Fruit fly (Drosophila melanogaster) whole organism, embryonic: ENCODE results near the gene AstC-R2.

Experiments used
- Abd-B ChIP-seq: fragments of 200-800 bp; sonication (Bioruptor generic); optimal IDR thresholded peaks from 2 replicates; lab custom pipeline; 2018; ENCODE audit warnings: missing biosample characterization, mild to moderate bottlenecking, missing genetic modification characterization, moderate library complexity
- CG1024 ChIP-seq: fragments of 200-800 bp; sonication (Bioruptor generic); IDR thresholded peaks from 2 replicates; pipeline ENCODE4 v1.3.6; 2022; ENCODE audit warnings: missing biosample characterization, missing genetic modification characterization
- CG13287 ChIP-seq: fragments of 200-800 bp; sonication (Bioruptor generic); IDR thresholded peaks from 2 replicates; pipeline ENCODE4 v1.3.6; 2022; ENCODE audit warnings: missing biosample characterization, missing genetic modification characterization; ENCODE audit not compliant: partially characterized antibody
- CG16815 ChIP-seq: fragments of 200-800 bp; sonication (Bioruptor generic); optimal IDR thresholded peaks from 3 replicates; lab custom pipeline; 2017; ENCODE audit warnings: missing biosample characterization, mild to moderate bottlenecking, missing genetic modification characterization
- CG17361 ChIP-seq: fragments of 200-800 bp; sonication (Bioruptor generic); IDR thresholded peaks from 3 replicates; pipeline ENCODE4 v1.3.6; 2022; ENCODE audit warnings: missing biosample characterization, missing genetic modification characterization
- CG17612 ChIP-seq: fragments of 200-800 bp; sonication (Bioruptor generic); IDR thresholded peaks from 2 replicates; pipeline ENCODE4 v1.3.6; 2022; ENCODE audit warnings: missing biosample characterization, missing genetic modification characterization
- CG18476 ChIP-seq: fragments of 200-800 bp; sonication (Bioruptor generic); optimal IDR thresholded peaks from 2 replicates; lab custom pipeline; 2016; ENCODE audit warnings: missing biosample characterization, mild to moderate bottlenecking, missing genetic modification characterization
- CG30020 ChIP-seq: fragments of 200-800 bp; optimal IDR thresholded peaks from 2 replicates; lab custom pipeline; 2019; ENCODE audit warnings: missing biosample characterization, mild to moderate bottlenecking, missing genetic modification characterization, moderate library complexity
- CG3163 ChIP-seq: fragments of 200-800 bp; sonication (Bioruptor generic); optimal IDR thresholded peaks from 3 replicates; lab custom pipeline; 2016; ENCODE audit warnings: missing biosample characterization, missing genetic modification characterization
- CG5180 ChIP-seq: fragments of 200-800 bp; sonication (Bioruptor generic); optimal IDR thresholded peaks from 3 replicates; lab custom pipeline; 2017; ENCODE audit warnings: missing biosample characterization, missing genetic modification characterization, mild to moderate bottlenecking, moderate library complexity, missing genetic modification reagents
- CG6272 ChIP-seq: fragments of 200-800 bp; sonication (Bioruptor generic); IDR thresholded peaks from 2 replicates; pipeline ENCODE4 v1.3.6; 2022; ENCODE audit warnings: missing biosample characterization, missing genetic modification characterization
- CG7357 ChIP-seq: fragments of 200-800 bp; sonication (Bioruptor generic); IDR thresholded peaks from 3 replicates; pipeline ENCODE4 v1.3.6; 2022; ENCODE audit warnings: missing biosample characterization, missing genetic modification characterization
- CG8478 ChIP-seq: fragments of >200 bp; optimal IDR thresholded peaks from 2 replicates; lab custom pipeline; 2018
- CG9727 ChIP-seq: fragments of 200-800 bp; sonication (Bioruptor generic); optimal IDR thresholded peaks from 3 replicates; lab custom pipeline; 2017; ENCODE audit warnings: missing biosample characterization, mild to moderate bottlenecking, missing genetic modification characterization
- D19B ChIP-seq: fragments of 200-800 bp; sonication (Bioruptor generic); optimal IDR thresholded peaks from 2 replicates; lab custom pipeline; 2017; ENCODE audit warnings: missing biosample characterization, mild to moderate bottlenecking, missing genetic modification characterization
- Eip74EF ChIP-seq, 2 experiments: fragments of 200-800 bp in 1 of 2; fragments of >200 bp in 1 of 2; sonication (Bioruptor generic) in 1 of 2; optimal IDR thresholded peaks; 2 replicates each; lab custom pipeline; 2017 to 2019; ENCODE audit warnings: missing biosample characterization in 2 of 2, missing genetic modification characterization in 2 of 2, mild to moderate bottlenecking in 1 of 2, moderate library complexity in 1 of 2
- Fer1 ChIP-seq: fragments of 200-800 bp; sonication (Bioruptor generic); optimal IDR thresholded peaks from 2 replicates; lab custom pipeline; 2017; ENCODE audit warnings: missing biosample characterization, mild to moderate bottlenecking, missing genetic modification characterization
- Gsc ChIP-seq: fragments of 200-800 bp; sonication (Bioruptor generic); IDR thresholded peaks from 2 replicates; pipeline ENCODE4 v1.3.6; 2022; ENCODE audit warnings: missing biosample characterization, missing genetic modification characterization
- Gug ChIP-seq: fragments of 200-800 bp; sonication (Bioruptor generic); IDR thresholded peaks from 4 replicates; pipeline ENCODE4 v1.3.6; 2022; ENCODE audit warnings: missing biosample characterization, missing genetic modification characterization
- H15 ChIP-seq: fragments of 200-800 bp; sonication (Bioruptor generic); IDR thresholded peaks from 3 replicates; pipeline ENCODE4 v1.3.6; 2022; ENCODE audit warnings: missing biosample characterization, missing genetic modification characterization
- Meics ChIP-seq: fragments of 200-800 bp; sonication (Bioruptor generic); optimal IDR thresholded peaks from 2 replicates; lab custom pipeline; 2017; ENCODE audit warnings: missing biosample characterization, mild to moderate bottlenecking, missing genetic modification characterization
- Neu2 ChIP-seq: fragments of 200-800 bp; sonication (Bioruptor generic); optimal IDR thresholded peaks from 3 replicates; lab custom pipeline; 2016; ENCODE audit warnings: missing biosample characterization, missing genetic modification characterization, borderline replicate concordance
- Oaz ChIP-seq: fragments of 200-800 bp; sonication (Bioruptor generic); IDR thresholded peaks from 2 replicates; pipeline ENCODE4 v1.3.6; 2022; ENCODE audit warnings: missing biosample characterization, missing genetic modification characterization
- Rfx ChIP-seq: fragments of 200-800 bp; sonication (Bioruptor generic); IDR thresholded peaks from 2 replicates; pipeline ENCODE4 v1.3.6; 2022; ENCODE audit warnings: missing biosample characterization, missing genetic modification characterization
- Side ChIP-seq: fragments of 200-800 bp; sonication (Bioruptor generic); optimal IDR thresholded peaks from 2 replicates; lab custom pipeline; 2016; ENCODE audit warnings: missing biosample characterization, missing genetic modification characterization
- Ssrp ChIP-seq: fragments of 200-800 bp; sonication (Bioruptor generic); optimal IDR thresholded peaks from 2 replicates; lab custom pipeline; 2018; ENCODE audit warnings: missing biosample characterization, mild to moderate bottlenecking, missing genetic modification characterization, moderate library complexity
- Vsx1 ChIP-seq: fragments of 200-800 bp; sonication (Bioruptor generic); optimal IDR thresholded peaks from 2 replicates; lab custom pipeline; 2017; ENCODE audit warnings: missing biosample characterization, mild to moderate bottlenecking, missing genetic modification characterization, missing genetic modification reagents
- Xrp1 ChIP-seq: fragments of 200-800 bp; sonication (Bioruptor generic); IDR thresholded peaks from 2 replicates; pipeline ENCODE4 v1.3.6; 2022; ENCODE audit warnings: missing biosample characterization, missing genetic modification characterization
- abd-A ChIP-seq: fragments of 200-800 bp; sonication (Bioruptor generic); optimal IDR thresholded peaks from 3 replicates; lab custom pipeline; 2019; ENCODE audit warnings: missing biosample characterization, mild to moderate bottlenecking, missing genetic modification characterization, moderate library complexity
- bab2 ChIP-seq: fragments of 200-800 bp; sonication (Bioruptor generic); optimal IDR thresholded peaks from 2 replicates; lab custom pipeline; 2016; ENCODE audit warnings: missing biosample characterization, missing genetic modification characterization
- bsh ChIP-seq, 2 experiments: fragments of 200-800 bp; sonication (Bioruptor generic); optimal IDR thresholded peaks; 2 replicates each; lab custom pipeline; 2017 to 2018; ENCODE audit warnings: mild to moderate bottlenecking in 2 of 2, missing biosample characterization in 2 of 2, missing genetic modification characterization in 2 of 2, moderate library complexity in 1 of 2
- btn ChIP-seq: fragments of 200-800 bp; sonication (Bioruptor generic); optimal IDR thresholded peaks from 2 replicates; lab custom pipeline; 2016; ENCODE audit warnings: missing biosample characterization, missing genetic modification characterization
- chif ChIP-seq, 2 experiments: fragments of 200-800 bp; sonication (Bioruptor generic); optimal IDR thresholded peaks; 3 replicates each; lab custom pipeline; 2016; ENCODE audit warnings: missing biosample characterization in 2 of 2, missing genetic modification characterization in 2 of 2
- chinmo ChIP-seq: fragments of 200-800 bp; sonication (Bioruptor generic); IDR thresholded peaks from 4 replicates; pipeline ENCODE4 v1.3.6; 2022; ENCODE audit warnings: missing biosample characterization, missing genetic modification characterization; ENCODE audit not compliant: partially characterized antibody
- dysf ChIP-seq: fragments of 200-800 bp; sonication (Bioruptor generic); IDR thresholded peaks from 3 replicates; pipeline ENCODE4 v1.3.6; 2022; ENCODE audit warnings: missing biosample characterization, missing genetic modification characterization
- ems ChIP-seq: fragments of 200-800 bp; sonication (Bioruptor generic); optimal IDR thresholded peaks from 3 replicates; lab custom pipeline; 2016; ENCODE audit warnings: missing biosample characterization, missing genetic modification characterization
- fru ChIP-seq: fragments of >200 bp; optimal IDR thresholded peaks from 2 replicates; lab custom pipeline; 2017
- gem ChIP-seq: fragments of 200-800 bp; sonication (Bioruptor generic); optimal IDR thresholded peaks from 2 replicates; lab custom pipeline; 2019; ENCODE audit warnings: missing biosample characterization, mild to moderate bottlenecking, missing genetic modification characterization, moderate library complexity
- gsb-n ChIP-seq: fragments of 200-800 bp; sonication (Bioruptor generic); optimal IDR thresholded peaks from 3 replicates; lab custom pipeline; 2018; ENCODE audit warnings: missing biosample characterization, mild to moderate bottlenecking, missing genetic modification characterization
- lov ChIP-seq, 2 experiments: fragments of 200-800 bp in 1 of 2; fragments of >200 bp in 1 of 2; sonication (Bioruptor generic) in 1 of 2; IDR thresholded peaks in 1 of 2; optimal IDR thresholded peaks in 1 of 2; 2 replicates in 1 of 2; 3 replicates in 1 of 2; pipeline versions ENCODE4 v1.3.6 to Lab custom; 2017 to 2022; ENCODE audit warnings: missing biosample characterization in 1 of 2, missing genetic modification characterization in 1 of 2
- pzg ChIP-seq: fragments of 200-800 bp; sonication (Bioruptor generic); optimal IDR thresholded peaks from 3 replicates; lab custom pipeline; 2018; ENCODE audit warnings: missing biosample characterization, mild to moderate bottlenecking, missing genetic modification characterization, moderate library complexity
- sd ChIP-seq: fragments of 200-800 bp; sonication (Bioruptor generic); optimal IDR thresholded peaks from 3 replicates; lab custom pipeline; 2018; ENCODE audit warnings: missing biosample characterization, mild to moderate bottlenecking, missing genetic modification characterization, moderate library complexity
- sim ChIP-seq: fragments of 200-800 bp; sonication (Bioruptor generic); IDR thresholded peaks from 2 replicates; pipeline ENCODE4 v1.3.6; 2022; ENCODE audit warnings: missing biosample characterization, missing genetic modification characterization
- sob ChIP-seq: fragments of 200-800 bp; sonication (Bioruptor generic); IDR thresholded peaks from 2 replicates; pipeline ENCODE4 v1.3.6; 2022; ENCODE audit warnings: missing biosample characterization, missing genetic modification characterization
- tin ChIP-seq: fragments of 200-800 bp; sonication (Bioruptor generic); optimal IDR thresholded peaks from 3 replicates; lab custom pipeline; 2016; ENCODE audit warnings: missing biosample characterization, missing genetic modification characterization
- tup ChIP-seq: fragments of 200-800 bp; sonication (Bioruptor generic); optimal IDR thresholded peaks from 2 replicates; lab custom pipeline; 2016; ENCODE audit warnings: missing biosample characterization, mild to moderate bottlenecking, missing genetic modification characterization, moderate library complexity
- unc-4 ChIP-seq: fragments of 200-800 bp; sonication (Bioruptor generic); IDR thresholded peaks from 2 replicates; pipeline ENCODE4 v1.3.6; 2022; ENCODE audit warnings: missing biosample characterization, missing genetic modification characterization; ENCODE audit not compliant: partially characterized antibody
- vfl ChIP-seq: fragments of 200-800 bp; sonication (Bioruptor generic); optimal IDR thresholded peaks from 2 replicates; lab custom pipeline; 2016; ENCODE audit warnings: missing biosample characterization, missing genetic modification characterization
- yki ChIP-seq: fragments of >200 bp; optimal IDR thresholded peaks from 3 replicates; lab custom pipeline; 2018
- z ChIP-seq: fragments of 200-800 bp; sonication (Bioruptor generic); IDR thresholded peaks from 3 replicates; pipeline ENCODE4 v1.3.6; 2022; ENCODE audit warnings: missing biosample characterization, missing genetic modification characterization
- zfh1 ChIP-seq: fragments of 200-800 bp; sonication (Bioruptor generic); IDR thresholded peaks from 3 replicates; pipeline ENCODE4 v1.3.6; 2022; ENCODE audit warnings: missing biosample characterization, missing genetic modification characterization

AstC-R2 gene

DNA sequence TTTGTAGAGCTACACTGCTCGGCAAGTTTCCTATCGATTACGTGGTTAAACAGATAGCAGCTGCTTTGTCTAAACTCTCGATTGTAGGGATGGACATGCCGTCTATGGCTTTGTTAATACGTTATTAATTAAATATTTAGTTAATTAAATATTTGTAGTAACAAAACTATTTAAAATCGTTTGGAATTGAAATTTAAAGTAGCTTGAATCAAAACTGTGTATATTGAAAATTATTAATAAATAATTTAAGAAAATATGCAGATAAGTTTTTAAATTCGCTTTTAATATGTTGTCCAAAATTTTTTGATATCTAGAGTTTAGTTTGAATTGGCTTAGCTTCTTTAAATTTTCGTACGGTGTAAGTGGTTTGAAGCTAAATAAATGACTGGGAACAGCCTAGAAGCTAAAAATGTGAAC, 41.4 kb downstream of the AstC-R2 start, which contains the start of gene CG32196 (continued):
- peak; percentile 83 for TF ChIP-seq Fer1 (GFP tag; lab: Kevin White, UChicago)
- TF ChIP-seq chinmo: no peak
- no peak for TF ChIP-seq Neu2 (GFP tag; lab: Kevin White, UChicago)
- TF ChIP-seq Xrp1: peak; percentile 91
- TF ChIP-seq z (GFP tag; lab: Robert Waterston, UW): no peak
- peak; percentile 77 for TF ChIP-seq Abd-B
- TF ChIP-seq CG8478 (lab: Kevin White, UChicago): no peak
- TF ChIP-seq tup: no peak
- TF ChIP-seq CG13287: no peak
- peak; percentile 78 for TF ChIP-seq sd (tag; lab: Kevin White, UChicago)
- TF ChIP-seq Gug (GFP tag; lab: Robert Waterston, UW): peak; percentile 59; the same call in 3 of the 4 replicates
- TF ChIP-seq D19B (GFP tag; lab: Kevin White, UChicago): peak; percentile 58
- TF ChIP-seq CG18476 (GFP tag; lab: Kevin White, UChicago): peak; percentile 41
- TF ChIP-seq CG17612 (GFP tag; lab: Robert Waterston, UW): peak; percentile 72
- TF ChIP-seq bsh (GFP tag; optimal IDR thresholded peaks at IDR 0.05; lab: Kevin White, UChicago): peak in 1 of 2 experiments; percentile 91
- TF ChIP-seq CG17361: peak; percentile 94
- TF ChIP-seq CG3163 (GFP tag; lab: Kevin White, UChicago): no peak
- peak; percentile 67 for TF ChIP-seq CG1024 (GFP tag; lab: Robert Waterston, UW)
- TF ChIP-seq CG6272 (GFP tag; lab: Robert Waterston, UW): peak; percentile 71
- peak; percentile 97 for TF ChIP-seq gem (tag; lab: Kevin White, UChicago)
- peak; percentile 80; the same call in 1 of the 3 replicates for TF ChIP-seq H15 (GFP tag; lab: Robert Waterston, UW)
- peak; percentile 74 for TF ChIP-seq CG16815 (GFP tag; lab: Kevin White, UChicago)
- TF ChIP-seq unc-4: no peak
- no peak for TF ChIP-seq vfl (GFP tag; lab: Kevin White, UChicago)
- TF ChIP-seq yki (lab: Kevin White, UChicago): no peak
- TF ChIP-seq ems: no peak
- peak; percentile 44 for TF ChIP-seq bab2
- peak; percentile 75 for TF ChIP-seq Oaz
- peak; percentile 85 for TF ChIP-seq sob (GFP tag; lab: Robert Waterston, UW)
- TF ChIP-seq gsb-n (tag; lab: Kevin White, UChicago): peak; percentile 83
- no peak for TF ChIP-seq lov (optimal IDR thresholded peaks at IDR 0.05; lab: Kevin White, UChicago)
- no peak for TF ChIP-seq lov (GFP tag; IDR thresholded peaks at IDR 0.05; lab: Robert Waterston, UW)
- TF ChIP-seq Meics (GFP tag; lab: Kevin White, UChicago): peak; percentile 87
- no peak; the same call in 1 of the 3 replicates for TF ChIP-seq CG7357 (GFP tag; lab: Robert Waterston, UW)
- peak; percentile 74 for TF ChIP-seq Vsx1 (GFP tag; lab: Kevin White, UChicago)
- no peak for TF ChIP-seq Side (GFP tag; lab: Kevin White, UChicago)
- no peak; the same call in 1 of the 3 replicates for TF ChIP-seq zfh1
- peak; percentile 10; the same call in 1 of the 2 replicates for TF ChIP-seq sim (GFP tag; lab: Robert Waterston, UW)
- TF ChIP-seq Gsc (GFP tag; lab: Robert Waterston, UW): no peak
- TF ChIP-seq Rfx: peak; percentile 88
- TF ChIP-seq Ssrp (tag; lab: Kevin White, UChicago): peak; percentile 91
- TF ChIP-seq CG30020 (tag; lab: Kevin White, UChicago): no peak
- no peak for TF ChIP-seq fru (lab: Kevin White, UChicago)
- TF ChIP-seq Eip74EF (GFP tag; optimal IDR thresholded peaks at IDR 0.05; lab: Kevin White, UChicago): peak in 1 of 2 experiments; percentile 86
- peak; percentile 9 for TF ChIP-seq pzg
- TF ChIP-seq CG5180 (GFP tag; lab: Kevin White, UChicago): peak; percentile 64
- peak; percentile 87 for TF ChIP-seq dysf
- peak; percentile 69 for TF ChIP-seq tin (GFP tag; lab: Kevin White, UChicago)
- no peak for TF ChIP-seq abd-A
- TF ChIP-seq btn (GFP tag; lab: Kevin White, UChicago): no peak
- peak; percentile 83 for TF ChIP-seq CG9727 (GFP tag; lab: Kevin White, UChicago)
- peak in 1 of 2 experiments; percentile 27 for TF ChIP-seq chif (GFP tag; optimal IDR thresholded peaks at IDR 0.05; lab: Kevin White, UChicago)
